Worm (Caenorhabditis elegans): ENCODE measurements around the gene usp-46.

Gene usp-46

ce11 chrIII:9822942-9823341 lies 46.5 kb downstream of the usp-46 start, which contains the start of gene arl-5:
Gene arl-5 (plus strand): TSS chrIII:9823242.
- no peak for TF ChIP-seq nhr-25 (tag; optimal IDR thresholded peaks at IDR 0.05)

ce11 chrIII:9823748-9824147 lies 47.3 kb downstream of the usp-46 start:
- no peak for TF ChIP-seq ceh-82 (tag; optimal IDR thresholded peaks at IDR 0.05)
- TF ChIP-seq unc-62 (GFP tag; optimal IDR thresholded peaks at IDR 0.05) = no peak
- no peak for TF ChIP-seq lin-13 (GFP tag; optimal IDR thresholded peaks at IDR 0.05)

ce11 chrIII:9824330-9824934 lies 48.0 kb downstream of the usp-46 start, which contains the start of gene lin-52:
Gene lin-52 (minus strand): TSS chrIII:9824750.
- peak; percentile 67 for TF ChIP-seq ama-1 (optimal IDR thresholded peaks at IDR 0.05)
- peak; percentile 18 for TF ChIP-seq crh-2 (tag; optimal IDR thresholded peaks at IDR 0.05)
- no peak for TF ChIP-seq nhr-21 (tag; optimal IDR thresholded peaks at IDR 0.05)
- peak; percentile 2 for TF ChIP-seq nhr-25 (tag; optimal IDR thresholded peaks at IDR 0.05)
- peak; percentile 11 for TF ChIP-seq lin-13 (GFP tag; optimal IDR thresholded peaks at IDR 0.05)
- no peak for TF ChIP-seq unc-62 (GFP tag; optimal IDR thresholded peaks at IDR 0.05)
- TF ChIP-seq elt-3 (tag; optimal IDR thresholded peaks at IDR 0.05) = no peak
- TF ChIP-seq lsy-2 (tag; optimal IDR thresholded peaks at IDR 0.05) = peak in 1 of 2 experiments; percentile 32
- peak; percentile 78 for TF ChIP-seq ztf-4 (tag; optimal IDR thresholded peaks at IDR 0.05)
- TF ChIP-seq lin-39 (tag; optimal IDR thresholded peaks at IDR 0.05) = no peak
- TF ChIP-seq aly-2 (tag; optimal IDR thresholded peaks at IDR 0.05) = no peak
- TF ChIP-seq sma-3 (GFP tag; optimal IDR thresholded peaks at IDR 0.05) = peak; percentile 40

DNA sequence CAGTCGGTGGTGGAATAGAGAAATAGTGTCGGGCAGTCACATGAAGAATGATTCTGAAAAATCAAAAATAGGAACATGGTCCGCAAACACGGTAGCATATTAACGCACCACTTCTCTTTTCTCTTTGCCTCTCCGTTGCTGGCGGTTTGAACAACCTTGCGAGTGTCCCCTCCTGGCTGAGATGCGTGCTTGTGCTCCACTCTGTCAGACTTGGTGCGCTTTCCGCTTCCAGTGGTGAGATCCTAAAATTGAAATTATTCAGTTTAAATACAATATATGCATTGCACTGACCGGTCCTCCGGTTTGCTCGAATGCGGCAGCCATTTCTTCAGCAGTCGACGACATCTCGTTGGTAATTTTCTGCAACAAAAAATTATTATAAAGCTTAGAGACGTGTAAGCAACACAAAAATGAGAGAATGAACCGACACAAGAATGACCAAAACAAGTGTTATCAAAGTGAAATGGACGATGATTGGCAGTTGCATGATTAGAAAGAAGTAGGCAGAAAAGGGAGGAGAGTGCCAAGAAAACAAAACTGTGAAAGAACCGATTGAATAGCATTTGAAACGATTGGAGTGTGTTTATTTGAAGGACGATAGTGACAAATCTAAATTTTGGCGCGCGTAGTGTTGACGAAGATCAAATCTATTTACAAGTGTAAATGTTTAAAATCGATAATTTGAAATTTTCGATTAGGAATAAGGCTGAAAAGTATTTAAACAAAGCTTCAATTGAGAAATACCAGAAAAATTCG lies 48.8 kb downstream of the usp-46 start, which contains the start of gene ZK632.9:
Gene ZK632.9, minus strand, starts transcription at position 360 of the 756 bp plus-strand sequence.
- TF ChIP-seq F13H6.1 (tag; optimal IDR thresholded peaks at IDR 0.05) (no peak), nhr-11 (tag; optimal IDR thresholded peaks at IDR 0.05) (no peak), nhr-12 (tag; optimal IDR thresholded peaks at IDR 0.05) (no peak), aly-2 (tag; optimal IDR thresholded peaks at IDR 0.05) (no peak), sma-9 (GFP tag; optimal IDR thresholded peaks at IDR 0.05) (no peak), sma-9 (tag; optimal IDR thresholded peaks at IDR 0.05) (no peak), ceh-16 (tag; optimal IDR thresholded peaks at IDR 0.05) (no peak), ztf-11 (tag; optimal IDR thresholded peaks at IDR 0.05) (no peak), nhr-6 (tag; optimal IDR thresholded peaks at IDR 0.05) (no peak), peb-1 (tag; optimal IDR thresholded peaks at IDR 0.05) (no peak), nhr-129 (tag; optimal IDR thresholded peaks at IDR 0.05) (peak; percentile 32), skn-1 (tag; optimal IDR thresholded peaks at IDR 0.05) (peak; percentile 34), mab-5 (tag; optimal IDR thresholded peaks at IDR 0.05) (no peak), crh-2 (tag; optimal IDR thresholded peaks at IDR 0.05) (no peak), unc-62 (GFP tag; optimal IDR thresholded peaks at IDR 0.05) (no peak), C34F6.9 (tag; optimal IDR thresholded peaks at IDR 0.05) (no peak), ztf-4 (tag; optimal IDR thresholded peaks at IDR 0.05) (no peak), Y55F3AM.14 (GFP tag; optimal IDR thresholded peaks at IDR 0.05) (peak; percentile 9), fos-1 (tag; optimal IDR thresholded peaks at IDR 0.05) (peak; percentile 35), nhr-10 (tag; optimal IDR thresholded peaks at IDR 0.05) (peak; percentile 7), lsy-2 (tag; optimal IDR thresholded peaks at IDR 0.05) (no peak), nhr-21 (tag; optimal IDR thresholded peaks at IDR 0.05) (peak; percentile 8), ama-1 (optimal IDR thresholded peaks at IDR 0.05) (no peak), R02D3.7 (tag; optimal IDR thresholded peaks at IDR 0.05) (no peak), unc-55 (GFP tag; optimal IDR thresholded peaks at IDR 0.05) (peak; percentile 11), elt-3 (tag; optimal IDR thresholded peaks at IDR 0.05) (no peak), lin-11 (tag; optimal IDR thresholded peaks at IDR 0.05) (no peak)

DNA sequence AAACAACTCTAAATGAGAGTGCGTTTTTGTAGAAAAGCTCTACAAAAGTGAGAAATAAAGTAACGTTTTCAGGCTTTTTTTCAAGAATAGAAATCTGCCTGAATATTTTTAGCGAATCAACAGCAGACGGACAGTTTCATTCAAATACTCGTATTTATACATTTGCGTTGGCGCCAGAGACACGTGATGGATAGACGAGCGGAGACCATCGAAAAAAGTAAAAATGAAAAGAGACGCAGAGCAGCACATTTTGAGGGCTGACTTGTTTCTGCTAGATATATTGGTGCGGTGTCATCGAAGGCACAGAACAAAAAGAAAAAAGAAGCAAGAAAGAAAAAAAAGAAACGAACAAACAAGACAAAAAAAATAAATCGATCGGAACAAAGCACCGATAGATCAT lies 49.6 kb downstream of the usp-46 start:
- no peak for TF ChIP-seq ztf-11 (tag; optimal IDR thresholded peaks at IDR 0.05)
- TF ChIP-seq alr-1 (tag; optimal IDR thresholded peaks at IDR 0.05) = no peak
- TF ChIP-seq mab-5 (tag; optimal IDR thresholded peaks at IDR 0.05) = peak; percentile 32
- TF ChIP-seq R02D3.7 (tag; optimal IDR thresholded peaks at IDR 0.05) = no peak
- TF ChIP-seq skn-1 (tag; optimal IDR thresholded peaks at IDR 0.05) = no peak
- peak; percentile 61 for TF ChIP-seq F13H6.1 (tag; optimal IDR thresholded peaks at IDR 0.05)
- TF ChIP-seq sma-9 (GFP tag; optimal IDR thresholded peaks at IDR 0.05) = peak; percentile 52
- no peak for TF ChIP-seq sma-9 (tag; optimal IDR thresholded peaks at IDR 0.05)
- no peak for TF ChIP-seq unc-39 (tag; optimal IDR thresholded peaks at IDR 0.05)
- TF ChIP-seq elt-3 (tag; optimal IDR thresholded peaks at IDR 0.05) = no peak
- peak; percentile 93 for TF ChIP-seq ama-1 (optimal IDR thresholded peaks at IDR 0.05)
- TF ChIP-seq elt-1 (tag; optimal IDR thresholded peaks at IDR 0.05) = no peak
- TF ChIP-seq fos-1 (tag; optimal IDR thresholded peaks at IDR 0.05) = peak; percentile 3
- peak in 1 of 2 experiments; percentile 79 for TF ChIP-seq lsy-2 (tag; optimal IDR thresholded peaks at IDR 0.05)
- peak; percentile 71 for TF ChIP-seq C34F6.9 (tag; optimal IDR thresholded peaks at IDR 0.05)
- no peak for TF ChIP-seq egl-27 (tag; optimal IDR thresholded peaks at IDR 0.05)
- peak in 1 of 2 experiments; percentile 46 for TF ChIP-seq mdl-1 (tag; optimal IDR thresholded peaks at IDR 0.05)
- TF ChIP-seq blmp-1 (tag; optimal IDR thresholded peaks at IDR 0.05; ENCODE audit: insufficient read depth) = no peak
- no peak for TF ChIP-seq peb-1 (tag; optimal IDR thresholded peaks at IDR 0.05)
- TF ChIP-seq nhr-25 (tag; optimal IDR thresholded peaks at IDR 0.05) = no peak
- peak; percentile 46 for TF ChIP-seq sma-3 (GFP tag; optimal IDR thresholded peaks at IDR 0.05)
- TF ChIP-seq nhr-11 (tag; optimal IDR thresholded peaks at IDR 0.05) = no peak
- TF ChIP-seq lin-13 (GFP tag; optimal IDR thresholded peaks at IDR 0.05) = peak; percentile 18
- no peak for TF ChIP-seq ceh-16 (tag; optimal IDR thresholded peaks at IDR 0.05)
- peak; percentile 68 for TF ChIP-seq crh-2 (tag; optimal IDR thresholded peaks at IDR 0.05)
- TF ChIP-seq nhr-10 (tag; optimal IDR thresholded peaks at IDR 0.05) = no peak
- TF ChIP-seq ztf-4 (tag; optimal IDR thresholded peaks at IDR 0.05) = peak; percentile 65
- no peak for TF ChIP-seq nhr-21 (tag; optimal IDR thresholded peaks at IDR 0.05)
- TF ChIP-seq nhr-129 (tag; optimal IDR thresholded peaks at IDR 0.05) = peak; percentile 83

Data from whole organism, L2 larva.